Fruit fly (Drosophila melanogaster) whole organism, embryonic: ENCODE data around the gene chif.
A peak's percentile ranks its signal among the peaks of the same experiment; 100 is the strongest.

Experiments used
- Blimp-1 ChIP-seq: fragments of 200-800 bp; sonication (Bioruptor generic); optimal IDR thresholded peaks from 3 replicates; lab custom pipeline; 2018; ENCODE audit warnings: missing biosample characterization, missing genetic modification characterization, mild to moderate bottlenecking, moderate library complexity, missing genetic modification reagents
- BtbVII ChIP-seq: fragments of 200-800 bp; sonication (Bioruptor generic); optimal IDR thresholded peaks from 3 replicates; lab custom pipeline; 2017; ENCODE audit warnings: missing biosample characterization, mild to moderate bottlenecking, missing genetic modification characterization
- CG10267 ChIP-seq: fragments of 200-800 bp; sonication (Bioruptor generic); optimal IDR thresholded peaks from 2 replicates; lab custom pipeline; 2018; ENCODE audit warnings: missing biosample characterization, mild to moderate bottlenecking, missing genetic modification characterization, moderate library complexity
- CG10321 ChIP-seq: fragments of 200-800 bp; sonication (Bioruptor generic); IDR thresholded peaks from 2 replicates; pipeline ENCODE4 v1.3.6; 2022; ENCODE audit warnings: missing biosample characterization, missing genetic modification characterization
- CG11696 ChIP-seq: fragments of 200-800 bp; sonication (Bioruptor generic); IDR thresholded peaks from 2 replicates; pipeline ENCODE4 v1.3.6; 2022; ENCODE audit warnings: missing biosample characterization, missing genetic modification characterization
- CG2199 ChIP-seq: fragments of 200-800 bp; sonication (Bioruptor generic); IDR thresholded peaks from 3 replicates; pipeline ENCODE4 v1.3.6; 2022; ENCODE audit warnings: missing biosample characterization, missing genetic modification characterization
- CG2678 ChIP-seq: fragments of 200-800 bp; sonication (Bioruptor generic); optimal IDR thresholded peaks from 3 replicates; lab custom pipeline; 2019; ENCODE audit warnings: missing biosample characterization, mild to moderate bottlenecking, missing genetic modification characterization, moderate library complexity
- CG6791 ChIP-seq: fragments of 200-800 bp; sonication (Bioruptor generic); IDR thresholded peaks from 3 replicates; pipeline ENCODE4 v1.3.6; 2022; ENCODE audit warnings: missing biosample characterization, missing genetic modification characterization; ENCODE audit not compliant: partially characterized antibody
- CG6854 ChIP-seq: fragments of 200-800 bp; sonication (Bioruptor generic); optimal IDR thresholded peaks from 3 replicates; lab custom pipeline; 2017; ENCODE audit warnings: missing biosample characterization, mild to moderate bottlenecking, missing genetic modification characterization
- CG8388 ChIP-seq: fragments of 200-800 bp; sonication (Bioruptor generic); optimal IDR thresholded peaks from 2 replicates; lab custom pipeline; 2019; ENCODE audit warnings: missing biosample characterization, mild to moderate bottlenecking, missing genetic modification characterization, moderate library complexity
- Dad ChIP-seq: fragments of 200-800 bp; sonication (Bioruptor generic); optimal IDR thresholded peaks from 3 replicates; lab custom pipeline; 2016; ENCODE audit warnings: missing biosample characterization, missing genetic modification characterization
- Deaf1 ChIP-seq: fragments of 200-800 bp; optimal IDR thresholded peaks from 3 replicates; lab custom pipeline; 2019; ENCODE audit warnings: missing biosample characterization, mild to moderate bottlenecking, missing genetic modification characterization, moderate library complexity
- Dip2 ChIP-seq: fragments of 200-800 bp; sonication (Bioruptor generic); IDR thresholded peaks from 2 replicates; pipeline ENCODE4 v1.3.6; 2022; ENCODE audit warnings: missing biosample characterization, missing genetic modification characterization
- Dp ChIP-seq: fragments of 200-800 bp; sonication (Bioruptor generic); optimal IDR thresholded peaks from 2 replicates; lab custom pipeline; 2018; ENCODE audit warnings: missing biosample characterization, mild to moderate bottlenecking, missing genetic modification characterization, moderate library complexity
- E2f1 ChIP-seq: fragments of 200-800 bp; sonication (Bioruptor generic); IDR thresholded peaks from 2 replicates; pipeline ENCODE4 v1.3.6; 2022; ENCODE audit warnings: missing biosample characterization, missing genetic modification characterization
- Fer3 ChIP-seq: fragments of 200-800 bp; sonication (Bioruptor generic); optimal IDR thresholded peaks from 2 replicates; lab custom pipeline; 2018; ENCODE audit warnings: missing biosample characterization, mild to moderate bottlenecking, missing genetic modification characterization, moderate library complexity
- GATAe ChIP-seq: fragments of 200-800 bp; sonication (Bioruptor generic); conservative IDR thresholded peaks from 2 replicates; pipeline ENCODE4 v1.3.6; 2022; ENCODE audit warnings: missing biosample characterization, missing genetic modification characterization
- H2.0 ChIP-seq: fragments of 200-800 bp; sonication (Bioruptor generic); IDR thresholded peaks from 2 replicates; pipeline ENCODE4 v1.3.6; 2022; ENCODE audit warnings: missing biosample characterization, missing genetic modification characterization
- Nf-YA ChIP-seq: fragments of 200-800 bp; sonication (Bioruptor generic); IDR thresholded peaks from 2 replicates; pipeline ENCODE4 v1.3.6; 2022; ENCODE audit warnings: missing biosample characterization, missing genetic modification characterization
- Poxn ChIP-seq: fragments of 200-800 bp; sonication (Bioruptor generic); IDR thresholded peaks from 2 replicates; pipeline ENCODE4 v1.3.6; 2022; ENCODE audit warnings: missing biosample characterization, missing genetic modification characterization
- Rfx ChIP-seq: fragments of 200-800 bp; sonication (Bioruptor generic); IDR thresholded peaks from 2 replicates; pipeline ENCODE4 v1.3.6; 2022; ENCODE audit warnings: missing biosample characterization, missing genetic modification characterization
- ab ChIP-seq: fragments of 200-800 bp; sonication (Bioruptor generic); optimal IDR thresholded peaks from 2 replicates; lab custom pipeline; 2016; ENCODE audit warnings: missing biosample characterization, missing genetic modification characterization
- ac ChIP-seq: fragments of 200-800 bp; sonication (Bioruptor generic); optimal IDR thresholded peaks from 3 replicates; lab custom pipeline; 2017; ENCODE audit warnings: missing biosample characterization, mild to moderate bottlenecking, missing genetic modification characterization
- aop ChIP-seq: fragments of 200-800 bp; sonication (Bioruptor generic); IDR thresholded peaks from 2 replicates; pipeline ENCODE4 v1.3.6; 2022; ENCODE audit warnings: missing biosample characterization, missing genetic modification characterization
- az2 ChIP-seq: fragments of 200-800 bp; sonication (Bioruptor generic); optimal IDR thresholded peaks from 3 replicates; lab custom pipeline; 2016; ENCODE audit warnings: missing biosample characterization, missing genetic modification characterization
- btn ChIP-seq: fragments of 200-800 bp; sonication (Bioruptor generic); optimal IDR thresholded peaks from 2 replicates; lab custom pipeline; 2016; ENCODE audit warnings: missing biosample characterization, missing genetic modification characterization
- cg ChIP-seq: fragments of 200-800 bp; sonication (Bioruptor generic); optimal IDR thresholded peaks from 3 replicates; lab custom pipeline; 2019; ENCODE audit warnings: missing biosample characterization, mild to moderate bottlenecking, missing genetic modification characterization, moderate library complexity
- chinmo ChIP-seq: fragments of 200-800 bp; sonication (Bioruptor generic); IDR thresholded peaks from 4 replicates; pipeline ENCODE4 v1.3.6; 2022; ENCODE audit warnings: missing biosample characterization, missing genetic modification characterization; ENCODE audit not compliant: partially characterized antibody
- ci ChIP-seq: fragments of 200-800 bp; sonication (Bioruptor generic); IDR thresholded peaks from 3 replicates; pipeline ENCODE4 v1.3.6; 2022; ENCODE audit warnings: missing biosample characterization, missing genetic modification characterization
- crol ChIP-seq: fragments of 200-800 bp; sonication (Bioruptor generic); IDR thresholded peaks from 2 replicates; pipeline ENCODE4 v1.3.6; 2022; ENCODE audit warnings: missing biosample characterization, missing genetic modification characterization
- disco-r ChIP-seq: fragments of 200-800 bp; sonication (Bioruptor generic); optimal IDR thresholded peaks from 2 replicates; lab custom pipeline; 2016; ENCODE audit warnings: missing biosample characterization, missing genetic modification characterization
- esg ChIP-seq: fragments of 200-800 bp; sonication (Bioruptor generic); conservative IDR thresholded peaks from 2 replicates; pipeline ENCODE4 v1.3.6; 2022; ENCODE audit warnings: missing biosample characterization, missing genetic modification characterization
- eyg ChIP-seq: fragments of 200-800 bp; sonication (Bioruptor generic); optimal IDR thresholded peaks from 3 replicates; lab custom pipeline; 2016; ENCODE audit warnings: missing biosample characterization, missing genetic modification characterization
- gem ChIP-seq: fragments of 200-800 bp; sonication (Bioruptor generic); optimal IDR thresholded peaks from 2 replicates; lab custom pipeline; 2019; ENCODE audit warnings: missing biosample characterization, mild to moderate bottlenecking, missing genetic modification characterization, moderate library complexity
- ham ChIP-seq: fragments of 200-800 bp; sonication (Bioruptor generic); IDR thresholded peaks from 2 replicates; pipeline ENCODE4 v1.3.6; 2022; ENCODE audit warnings: missing biosample characterization, missing genetic modification characterization
- ind ChIP-seq: fragments of 200-800 bp; sonication (Bioruptor generic); optimal IDR thresholded peaks from 3 replicates; lab custom pipeline; 2016; ENCODE audit warnings: missing biosample characterization, missing genetic modification characterization
- kah ChIP-seq: fragments of 200-800 bp; sonication (Bioruptor generic); optimal IDR thresholded peaks from 2 replicates; lab custom pipeline; 2018; ENCODE audit warnings: missing biosample characterization, mild to moderate bottlenecking, missing genetic modification characterization
- lab ChIP-seq: fragments of 200-800 bp; sonication (Bioruptor generic); optimal IDR thresholded peaks from 3 replicates; lab custom pipeline; 2017; ENCODE audit warnings: missing biosample characterization, missing genetic modification characterization, mild to moderate bottlenecking, moderate library complexity, missing genetic modification reagents
- lbe ChIP-seq: fragments of 200-800 bp; sonication (Bioruptor generic); optimal IDR thresholded peaks from 2 replicates; lab custom pipeline; 2016; ENCODE audit warnings: missing biosample characterization, mild to moderate bottlenecking, missing genetic modification characterization
- mirr ChIP-seq: fragments of 200-800 bp; sonication (Bioruptor generic); optimal IDR thresholded peaks from 3 replicates; lab custom pipeline; 2018; ENCODE audit warnings: missing biosample characterization, mild to moderate bottlenecking, missing genetic modification characterization
- pho ChIP-seq: fragments of 200-800 bp; sonication (Bioruptor generic); optimal IDR thresholded peaks from 2 replicates; lab custom pipeline; 2016; ENCODE audit warnings: missing biosample characterization, missing genetic modification characterization
- pnt ChIP-seq: fragments of 200-800 bp; sonication (Bioruptor generic); optimal IDR thresholded peaks from 3 replicates; lab custom pipeline; 2016; ENCODE audit warnings: missing biosample characterization, missing genetic modification characterization
- ranshi ChIP-seq: fragments of 200-800 bp; sonication (Bioruptor generic); IDR thresholded peaks from 2 replicates; pipeline ENCODE4 v1.3.6; 2022; ENCODE audit warnings: missing biosample characterization, missing genetic modification characterization
- salm ChIP-seq: fragments of 200-800 bp; sonication (Bioruptor generic); optimal IDR thresholded peaks from 2 replicates; lab custom pipeline; 2018; ENCODE audit warnings: missing biosample characterization, mild to moderate bottlenecking, missing genetic modification characterization
- sc ChIP-seq, 3 experiments: fragments of >200 bp in 2 of 3; fragments of 200-800 bp in 1 of 3; sonication (Bioruptor generic) in 1 of 3; optimal IDR thresholded peaks; 2 replicates in 2 of 3; 3 replicates in 1 of 3; lab custom pipeline; 2017; ENCODE audit warnings: mild to moderate bottlenecking in 1 of 3, missing biosample characterization in 1 of 3, missing genetic modification characterization in 1 of 3, missing genetic modification reagents in 1 of 3
- sens-2 ChIP-seq: fragments of 200-800 bp; sonication (Bioruptor generic); IDR thresholded peaks from 2 replicates; pipeline ENCODE4 v1.3.6; 2022; ENCODE audit warnings: missing biosample characterization, missing genetic modification characterization
- slp2 ChIP-seq: fragments of 200-800 bp; sonication (Bioruptor generic); optimal IDR thresholded peaks from 2 replicates; lab custom pipeline; 2016; ENCODE audit warnings: missing biosample characterization, missing genetic modification characterization
- stwl ChIP-seq: fragments of 200-800 bp; sonication (Bioruptor generic); optimal IDR thresholded peaks from 3 replicates; lab custom pipeline; 2018; ENCODE audit warnings: missing biosample characterization, mild to moderate bottlenecking, missing genetic modification characterization, moderate library complexity
- trem ChIP-seq: fragments of 200-800 bp; optimal IDR thresholded peaks from 3 replicates; lab custom pipeline; 2019; ENCODE audit warnings: missing biosample characterization, mild to moderate bottlenecking, missing genetic modification characterization, moderate library complexity
- trh ChIP-seq: fragments of 200-800 bp; sonication (Bioruptor generic); optimal IDR thresholded peaks from 2 replicates; lab custom pipeline; 2016; ENCODE audit warnings: missing biosample characterization, missing genetic modification characterization
- ttk ChIP-seq: fragments of 200-800 bp; sonication (Bioruptor generic); IDR thresholded peaks from 2 replicates; pipeline ENCODE4 v2.1.2; 2022; ENCODE audit warnings: missing biosample characterization, missing genetic modification characterization
- yki ChIP-seq: fragments of >200 bp; optimal IDR thresholded peaks from 3 replicates; lab custom pipeline; 2018

chif gene

dm6 chr2L:16324833-16325232 lies 27.6 kb downstream of the chif start:
- TF ChIP-seq salm (no peak), CG6854 (GFP tag; lab: Kevin White, UChicago) (no peak), CG8388 (GFP tag; lab: Kevin White, UChicago) (no peak), ci (peak; percentile 72; the same call in 2 of the 3 replicates), cg (peak; percentile 83), gem (tag; lab: Kevin White, UChicago) (no peak), CG2199 (GFP tag; lab: Robert Waterston, UW) (no peak), sc (optimal IDR thresholded peaks at IDR 0.05; lab: Kevin White, UChicago) (no peak), sc (GFP tag; optimal IDR thresholded peaks at IDR 0.05; lab: Kevin White, UChicago) (no peak), ham (GFP tag; lab: Robert Waterston, UW) (no peak), ind (GFP tag; lab: Kevin White, UChicago) (no peak), CG6791 (GFP tag; lab: Robert Waterston, UW) (no peak), eyg (GFP tag; lab: Kevin White, UChicago) (no peak), kah (GFP tag; lab: Kevin White, UChicago) (peak; percentile 98), H2.0 (no peak), aop (GFP tag; lab: Robert Waterston, UW) (no peak), CG10267 (tag; lab: Kevin White, UChicago) (peak; percentile 83), pho (GFP tag; lab: Kevin White, UChicago) (no peak), pnt (GFP tag; lab: Kevin White, UChicago) (no peak), lbe (GFP tag; lab: Kevin White, UChicago) (peak; percentile 59), E2f1 (GFP tag; lab: Robert Waterston, UW) (peak; percentile 63; the same call in 1 of the 2 replicates), ab (GFP tag; lab: Kevin White, UChicago) (no peak), Rfx (GFP tag; lab: Robert Waterston, UW) (0 out of 2 replicates have a peak, but pooled peaks have one; percentile 27), Fer3 (tag; lab: Kevin White, UChicago) (no peak), crol (GFP tag; lab: Robert Waterston, UW) (peak; percentile 93), ttk (GFP tag; lab: Robert Waterston, UW) (no peak), yki (lab: Kevin White, UChicago) (no peak), chinmo (GFP tag; lab: Robert Waterston, UW) (peak; percentile 65; the same call in 3 of the 4 replicates), esg (no peak), CG10321 (GFP tag; lab: Robert Waterston, UW) (peak; percentile 94), az2 (GFP tag; lab: Kevin White, UChicago) (no peak), sens-2 (GFP tag; lab: Robert Waterston, UW) (no peak), mirr (GFP tag; lab: Kevin White, UChicago) (peak; percentile 1), Blimp-1 (GFP tag; lab: Kevin White, UChicago) (peak; percentile 10), Dip2 (GFP tag; lab: Robert Waterston, UW) (no peak), stwl (no peak), ranshi (0 out of 2 replicates have a peak, but pooled peaks have one; percentile 10), ac (GFP tag; lab: Kevin White, UChicago) (no peak), Deaf1 (tag; lab: Kevin White, UChicago) (peak; percentile 24), BtbVII (GFP tag; lab: Kevin White, UChicago) (no peak), CG11696 (0 out of 2 replicates have a peak, but pooled peaks have one; percentile 28), trh (no peak), CG2678 (tag; lab: Kevin White, UChicago) (no peak), Dad (GFP tag; lab: Kevin White, UChicago) (no peak), GATAe (no peak), btn (GFP tag; lab: Kevin White, UChicago) (no peak), Poxn (GFP tag; lab: Robert Waterston, UW) (no peak), Dp (peak; percentile 25), trem (tag; lab: Kevin White, UChicago) (no peak), lab (peak; percentile 23), disco-r (GFP tag; lab: Kevin White, UChicago) (no peak), Nf-YA (GFP tag; lab: Robert Waterston, UW) (no peak), slp2 (GFP tag; lab: Kevin White, UChicago) (no peak)
